Worm (Caenorhabditis elegans) whole organism, L4 larva: Measurements from ENCODE around the gene F54C9.3.

Experiments used
- F49E8.2 ChIP-seq: sonication (generic microtip); optimal IDR thresholded peaks from 2 replicates; lab custom pipeline; 2016; ENCODE audit warnings: missing compliant biosample characterization, mild to moderate bottlenecking, missing genetic modification characterization, borderline replicate concordance
- Y105C5A.15 ChIP-seq: fragments of 200-800 bp; sonication (Bioruptor generic); IDR thresholded peaks from 2 replicates; pipeline ENCODE4 v1.3.6; 2022; ENCODE audit warnings: missing genetic modification characterization, missing compliant biosample characterization
- Y5F2A.4 ChIP-seq: fragments of 200-800 bp; sonication (Bioruptor generic); optimal IDR thresholded peaks from 2 replicates; lab custom pipeline; 2018; ENCODE audit warnings: mild to moderate bottlenecking, missing genetic modification characterization, missing compliant biosample characterization
- ZK337.2 ChIP-seq: fragments of 200-800 bp; sonication (Bioruptor generic); IDR thresholded peaks from 2 replicates; pipeline ENCODE4 v1.3.6; 2022; ENCODE audit warnings: missing genetic modification reagents, missing genetic modification characterization, missing compliant biosample characterization
- ZK546.5 ChIP-seq, 2 experiments: sonication (generic microtip); optimal IDR thresholded peaks; 2 replicates each; lab custom pipeline; 2017; ENCODE audit warnings: missing biosample characterization in 2 of 2, missing genetic modification characterization in 2 of 2
- aha-1 ChIP-seq: fragments of 150-350 bp; peaks from one replicate; lab custom pipeline; 2014; ENCODE audit warnings: missing biosample characterization, missing genetic modification characterization
- aly-2 ChIP-seq: sonication (generic microtip); optimal IDR thresholded peaks from 2 replicates; lab custom pipeline; 2018; ENCODE audit warnings: missing biosample characterization, missing genetic modification characterization
- ama-1 ChIP-seq: fragments of 150-350 bp; optimal IDR thresholded peaks from 2 replicates; lab custom pipeline; 2014; ENCODE audit warnings: inconsistent platforms, mixed read lengths
- ceh-32 ChIP-seq: sonication (generic microtip); optimal IDR thresholded peaks from 2 replicates; lab custom pipeline; 2016; ENCODE audit warnings: mild to moderate bottlenecking, missing genetic modification characterization, missing compliant biosample characterization; ENCODE audit not compliant: poor library complexity
- ceh-62 ChIP-seq: sonication (generic microtip); optimal IDR thresholded peaks from 2 replicates; lab custom pipeline; 2017; ENCODE audit warnings: missing biosample characterization, missing genetic modification characterization
- ces-1 ChIP-seq: fragments of 150-350 bp; sonication (generic microtip); optimal IDR thresholded peaks from 4 replicates; lab custom pipeline; 2014; ENCODE audit warnings: missing biosample characterization, missing genetic modification reagents, missing genetic modification characterization
- cey-2 ChIP-seq: sonication (generic microtip); optimal IDR thresholded peaks from 3 replicates; lab custom pipeline; 2017; ENCODE audit warnings: missing genetic modification characterization, mild to moderate bottlenecking, missing compliant biosample characterization, antibody characterized with exemption, borderline replicate concordance; ENCODE audit not compliant: insufficient read depth
- daf-19 ChIP-seq: fragments of 200-800 bp; sonication (Bioruptor generic); conservative IDR thresholded peaks from 2 replicates; pipeline ENCODE4 v1.3.6; 2022; ENCODE audit warnings: missing genetic modification characterization, missing compliant biosample characterization
- dmd-9 ChIP-seq: fragments of 200-800 bp; sonication (Bioruptor generic); IDR thresholded peaks from 2 replicates; pipeline ENCODE4 v1.3.6; 2022; ENCODE audit warnings: missing genetic modification reagents, missing genetic modification characterization, missing compliant biosample characterization
- duxl-1 ChIP-seq: sonication (generic microtip); optimal IDR thresholded peaks from 2 replicates; lab custom pipeline; 2016; ENCODE audit warnings: mild to moderate bottlenecking, missing genetic modification characterization, moderate library complexity, missing compliant biosample characterization; ENCODE audit not compliant: poor library complexity
- dve-1 ChIP-seq: sonication (generic microtip); optimal IDR thresholded peaks from 2 replicates; lab custom pipeline; 2017; ENCODE audit warnings: antibody characterized with exemption, mild to moderate bottlenecking, missing genetic modification characterization, missing compliant biosample characterization; ENCODE audit not compliant: insufficient read depth
- egl-43 ChIP-seq: fragments of 200-800 bp; sonication (Bioruptor generic); IDR thresholded peaks from 2 replicates; pipeline ENCODE4 v1.3.6; 2022; ENCODE audit warnings: missing genetic modification reagents, missing genetic modification characterization, missing compliant biosample characterization
- gei-8 ChIP-seq: fragments of 200-800 bp; sonication (Bioruptor generic); optimal IDR thresholded peaks from 2 replicates; lab custom pipeline; 2018; ENCODE audit warnings: mild to moderate bottlenecking, missing genetic modification characterization, missing compliant biosample characterization
- hif-1 ChIP-seq, 2 experiments: sonication (generic microtip); optimal IDR thresholded peaks; 2 replicates each; lab custom pipeline; 2016 to 2017; ENCODE audit warnings: missing compliant biosample characterization in 2 of 2, missing genetic modification characterization in 2 of 2, missing genetic modification reagents in 2 of 2, missing genotype in 2 of 2, mild to moderate bottlenecking in 1 of 2
- hlh-30 ChIP-seq: sonication (generic microtip); optimal IDR thresholded peaks from 2 replicates; lab custom pipeline; 2017; ENCODE audit warnings: antibody characterized with exemption, mild to moderate bottlenecking, missing genetic modification characterization, missing compliant biosample characterization; ENCODE audit not compliant: insufficient read depth
- hmg-1.1 ChIP-seq: fragments of 200-800 bp; sonication (Bioruptor generic); IDR thresholded peaks from 2 replicates; pipeline ENCODE4 v1.3.6; 2022; ENCODE audit warnings: missing genetic modification reagents, missing genetic modification characterization, missing compliant biosample characterization
- lim-7 ChIP-seq: fragments of 200-800 bp; sonication (Bioruptor generic); IDR thresholded peaks from 2 replicates; pipeline ENCODE4 v1.3.6; 2022; ENCODE audit warnings: missing genetic modification characterization, missing compliant biosample characterization
- lin-1 ChIP-seq: fragments of 200-800 bp; sonication (Bioruptor generic); IDR thresholded peaks from 2 replicates; pipeline ENCODE4 v1.3.6; 2022; ENCODE audit warnings: missing genetic modification reagents, missing genetic modification characterization, missing compliant biosample characterization
- lin-15B ChIP-seq: fragments of 150-350 bp; sonication (generic microtip); optimal IDR thresholded peaks from 3 replicates; lab custom pipeline; 2014; ENCODE audit warnings: missing biosample characterization, missing genetic modification characterization
- lin-39 ChIP-seq: fragments of 150-350 bp; optimal IDR thresholded peaks from 2 replicates; lab custom pipeline; 2014; ENCODE audit warnings: missing biosample characterization, missing genetic modification reagents, missing genetic modification characterization
- lsy-2 ChIP-seq, 2 experiments: fragments of 150-350 bp in 1 of 2; sonication (generic microtip) in 1 of 2; optimal IDR thresholded peaks; 2 replicates each; lab custom pipeline; 2014 to 2017; ENCODE audit warnings: missing biosample characterization in 2 of 2, missing genetic modification characterization in 2 of 2
- madf-9 ChIP-seq: fragments of 200-800 bp; sonication (Bioruptor generic); conservative IDR thresholded peaks from 2 replicates; pipeline ENCODE4 v1.3.6; 2022; ENCODE audit warnings: missing genetic modification reagents, missing genetic modification characterization, missing compliant biosample characterization
- mdl-1 ChIP-seq, 2 experiments: fragments of 150-350 bp in 1 of 2; sonication (generic microtip) in 1 of 2; optimal IDR thresholded peaks; 2 replicates each; lab custom pipeline; 2014 to 2017; ENCODE audit warnings: missing biosample characterization in 2 of 2, missing genetic modification characterization in 2 of 2
- mep-1 ChIP-seq: fragments of 150-350 bp; sonication (generic microtip); optimal IDR thresholded peaks from 3 replicates; lab custom pipeline; 2014; ENCODE audit warnings: missing biosample characterization, missing genetic modification characterization
- mxl-2 ChIP-seq: fragments of 200-800 bp; sonication (Bioruptor generic); conservative IDR thresholded peaks from 2 replicates; pipeline ENCODE4 v1.3.6; 2022; ENCODE audit warnings: missing genetic modification reagents, missing genetic modification characterization, missing compliant biosample characterization
- nhr-10 ChIP-seq: fragments of 150-350 bp; optimal IDR thresholded peaks from 2 replicates; lab custom pipeline; 2014; ENCODE audit warnings: missing biosample characterization, missing genetic modification characterization
- nhr-102 ChIP-seq: sonication (generic microtip); optimal IDR thresholded peaks from 2 replicates; lab custom pipeline; 2016; ENCODE audit warnings: mild to moderate bottlenecking, missing genetic modification characterization, moderate library complexity, missing compliant biosample characterization
- nhr-11 ChIP-seq: fragments of 150-350 bp; optimal IDR thresholded peaks from 2 replicates; lab custom pipeline; 2014; ENCODE audit warnings: missing biosample characterization, missing genetic modification characterization
- nhr-111 ChIP-seq: fragments of 200-800 bp; sonication (Bioruptor generic); optimal IDR thresholded peaks from 2 replicates; lab custom pipeline; 2018; ENCODE audit warnings: mild to moderate bottlenecking, missing genetic modification characterization, missing compliant biosample characterization
- nhr-41 ChIP-seq: fragments of 200-800 bp; sonication (Bioruptor generic); IDR thresholded peaks from 2 replicates; pipeline ENCODE4 v1.3.6; 2022; ENCODE audit warnings: missing genetic modification reagents, missing genetic modification characterization, missing compliant biosample characterization
- nhr-42 ChIP-seq: fragments of 200-800 bp; sonication (Bioruptor generic); IDR thresholded peaks from 2 replicates; pipeline ENCODE4 v1.3.6; 2022; ENCODE audit warnings: missing genetic modification characterization, missing compliant biosample characterization
- nhr-6 ChIP-seq: fragments of 150-350 bp; optimal IDR thresholded peaks from 2 replicates; lab custom pipeline; 2014; ENCODE audit warnings: missing biosample characterization, missing genetic modification characterization
- php-3 ChIP-seq: fragments of 200-800 bp; sonication (Bioruptor generic); IDR thresholded peaks from 2 replicates; pipeline ENCODE4 v1.3.6; 2022; ENCODE audit warnings: missing genetic modification reagents, missing genetic modification characterization, missing compliant biosample characterization
- pqm-1 ChIP-seq: sonication (generic microtip); optimal IDR thresholded peaks from 2 replicates; lab custom pipeline; 2017; ENCODE audit warnings: missing biosample characterization, missing genetic modification characterization
- sdz-12 ChIP-seq: fragments of 200-800 bp; sonication (Bioruptor generic); optimal IDR thresholded peaks from 2 replicates; lab custom pipeline; 2018; ENCODE audit warnings: mild to moderate bottlenecking, missing genetic modification characterization, missing compliant biosample characterization
- set-16 ChIP-seq: fragments of 200-800 bp; sonication (Bioruptor generic); IDR thresholded peaks from 2 replicates; pipeline ENCODE4 v1.3.6; 2022; ENCODE audit warnings: missing genetic modification reagents, missing genetic modification characterization, missing compliant biosample characterization
- snpc-4 ChIP-seq: fragments of 150-350 bp; optimal IDR thresholded peaks from 2 replicates; lab custom pipeline; 2014; ENCODE audit warnings: missing biosample characterization, missing genetic modification characterization
- spr-1 ChIP-seq: sonication (generic microtip); optimal IDR thresholded peaks from 2 replicates; lab custom pipeline; 2016; ENCODE audit warnings: mild to moderate bottlenecking, missing genetic modification characterization, missing compliant biosample characterization
- unc-130 ChIP-seq: sonication (generic microtip); optimal IDR thresholded peaks from 2 replicates; lab custom pipeline; 2016; ENCODE audit warnings: missing genetic modification reagents, missing genetic modification characterization, missing compliant biosample characterization
- zag-1 ChIP-seq: fragments of 150-350 bp; optimal IDR thresholded peaks from 2 replicates; lab custom pipeline; 2014; ENCODE audit warnings: missing biosample characterization, missing genetic modification characterization
- zfp-2 ChIP-seq: sonication (generic microtip); optimal IDR thresholded peaks from 2 replicates; lab custom pipeline; 2016; ENCODE audit warnings: mild to moderate bottlenecking, missing genetic modification characterization, missing compliant biosample characterization
- zfp-3 ChIP-seq: fragments of 200-800 bp; sonication (Bioruptor generic); conservative IDR thresholded peaks from 2 replicates; pipeline ENCODE4 v1.3.6; 2022; ENCODE audit warnings: missing genetic modification reagents, missing genetic modification characterization, missing compliant biosample characterization
- zip-11 ChIP-seq: fragments of 200-800 bp; sonication (Bioruptor generic); IDR thresholded peaks from 2 replicates; pipeline ENCODE4 v1.3.6; 2022; ENCODE audit warnings: missing genetic modification characterization, missing compliant biosample characterization
- zip-2 ChIP-seq: fragments of 150-350 bp; optimal IDR thresholded peaks from 2 replicates; lab custom pipeline; 2014; ENCODE audit warnings: missing biosample characterization, missing genetic modification characterization
- ztf-11 ChIP-seq: fragments of 150-350 bp; optimal IDR thresholded peaks from 2 replicates; lab custom pipeline; 2014; ENCODE audit warnings: missing biosample characterization, missing genetic modification characterization
- ztf-7 ChIP-seq: fragments of 150-350 bp; optimal IDR thresholded peaks from 2 replicates; lab custom pipeline; 2014; ENCODE audit warnings: missing biosample characterization, missing genetic modification characterization

Gene F54C9.3

DNA sequence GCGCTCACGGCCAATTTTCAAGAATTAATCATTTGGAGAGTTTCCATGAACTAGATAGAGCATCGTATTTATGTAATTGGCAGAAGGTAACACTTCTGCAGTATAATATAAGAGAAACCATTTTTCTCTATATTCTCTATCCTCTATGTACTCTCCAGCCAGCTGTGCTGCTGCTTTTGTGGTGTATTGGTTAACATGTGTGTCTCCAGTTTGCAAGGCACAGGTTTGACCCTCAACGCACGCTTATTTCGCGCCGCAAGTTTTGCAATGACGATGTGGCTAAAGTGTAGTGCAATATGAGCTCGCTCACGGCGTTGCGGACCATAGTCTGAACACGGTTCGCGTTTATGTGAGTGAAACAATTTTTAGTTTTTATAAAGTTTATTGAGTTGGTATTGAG lies 19.7 kb downstream of the F54C9.3 start (continued):
- TF ChIP-seq mxl-2 (GFP tag; lab: Robert Waterston, UW) (0 out of 2 replicates have a peak, but pooled peaks have one; percentile 65), mep-1 (tag; lab: Kevin White, UChicago) (no peak), ceh-32 (tag; lab: Kevin White, UChicago) (no peak), ama-1 (lab: Kevin White, UChicago) (no peak), dmd-9 (GFP tag; lab: Robert Waterston, UW) (0 out of 2 replicates have a peak, but pooled peaks have one; percentile 66), aha-1 (tag; lab: Kevin White, UChicago) (peak; percentile 95), aly-2 (tag; lab: Kevin White, UChicago) (peak; percentile 15), ces-1 (GFP tag; lab: Kevin White, UChicago) (no peak), ZK546.5 (tag; optimal IDR thresholded peaks at IDR 0.05; lab: Kevin White, UChicago) (no peak), nhr-10 (tag; lab: Kevin White, UChicago) (no peak), madf-9 (GFP tag; lab: Robert Waterston, UW) (peak; percentile 72), Y5F2A.4 (peak; percentile 80), sdz-12 (peak; percentile 61), nhr-111 (GFP tag; lab: Kevin White, UChicago) (peak; percentile 89), snpc-4 (no peak), ZK337.2 (peak; percentile 79; the same call in 1 of the 2 replicates), daf-19 (GFP tag; lab: Robert Waterston, UW) (peak; percentile 84), nhr-41 (peak; percentile 53; the same call in 1 of the 2 replicates), ztf-7 (tag; lab: Kevin White, UChicago) (no peak), duxl-1 (tag; lab: Kevin White, UChicago) (peak; percentile 81), unc-130 (GFP tag; lab: Kevin White, UChicago) (peak; percentile 47), lin-15B (tag; lab: Kevin White, UChicago) (no peak), mdl-1 (tag; optimal IDR thresholded peaks at IDR 0.05; lab: Kevin White, UChicago) (peak in 1 of 2 experiments; percentile 52), nhr-11 (peak; percentile 32), lim-7 (GFP tag; lab: Robert Waterston, UW) (peak; percentile 98), pqm-1 (tag; lab: Kevin White, UChicago) (peak; percentile 6), lin-1 (GFP tag; lab: Robert Waterston, UW) (peak; percentile 79), nhr-102 (tag; lab: Kevin White, UChicago) (peak; percentile 54), ztf-11 (tag; lab: Kevin White, UChicago) (no peak), zfp-3 (GFP tag; lab: Robert Waterston, UW) (peak; percentile 72), nhr-42 (GFP tag; lab: Robert Waterston, UW) (peak; percentile 88), zfp-2 (tag; lab: Kevin White, UChicago) (peak; percentile 63), dve-1 (tag; lab: Kevin White, UChicago) (no peak), set-16 (no peak), zag-1 (tag; lab: Kevin White, UChicago) (no peak), lsy-2 (tag; optimal IDR thresholded peaks at IDR 0.05; lab: Kevin White, UChicago) (no peak), hlh-30 (peak; percentile 74), hmg-1.1 (GFP tag; lab: Robert Waterston, UW) (no peak; the same call in none of the 2 replicates), Y105C5A.15 (GFP tag; lab: Robert Waterston, UW) (no peak; the same call in 1 of the 2 replicates), hif-1 (tag; optimal IDR thresholded peaks at IDR 0.05; lab: Kevin White, UChicago) (peak in 1 of 2 experiments; percentile 5), php-3 (GFP tag; lab: Robert Waterston, UW) (no peak; the same call in 1 of the 2 replicates), spr-1 (peak; percentile 85), egl-43 (GFP tag; lab: Robert Waterston, UW) (no peak), zip-11 (GFP tag; lab: Robert Waterston, UW) (peak; percentile 83), nhr-6 (tag; lab: Kevin White, UChicago) (peak; percentile 84), gei-8 (GFP tag; lab: Kevin White, UChicago) (peak; percentile 84), lin-39 (no peak), zip-2 (no peak), ceh-62 (no peak), F49E8.2 (tag; lab: Kevin White, UChicago) (peak; percentile 55), cey-2 (tag; lab: Kevin White, UChicago) (no peak)
